Fruit fly (Drosophila melanogaster) whole organism, embryonic: ENCODE data around the gene CG8541.
A peak's percentile ranks its signal among the peaks of the same experiment; 100 is the strongest.

Experiments used
- Adf1 ChIP-seq: fragments of 200-800 bp; sonication (Bioruptor generic); IDR thresholded peaks from 2 replicates; pipeline ENCODE4 v1.3.6; 2022; ENCODE audit warnings: missing biosample characterization, missing genetic modification characterization
- Aef1 ChIP-seq: fragments of 200-800 bp; sonication (Bioruptor generic); IDR thresholded peaks from 3 replicates; pipeline ENCODE4 v1.3.6; 2022; ENCODE audit warnings: missing biosample characterization, missing genetic modification characterization
- Bteb2 ChIP-seq: fragments of 200-800 bp; sonication (Bioruptor generic); optimal IDR thresholded peaks from 2 replicates; lab custom pipeline; 2016; ENCODE audit warnings: missing biosample characterization, missing genetic modification characterization
- C15 ChIP-seq: fragments of 200-800 bp; sonication (Bioruptor generic); IDR thresholded peaks from 3 replicates; pipeline ENCODE4 v1.3.6; 2022; ENCODE audit warnings: missing biosample characterization, missing genetic modification characterization
- CG10321 ChIP-seq: fragments of 200-800 bp; sonication (Bioruptor generic); IDR thresholded peaks from 2 replicates; pipeline ENCODE4 v1.3.6; 2022; ENCODE audit warnings: missing biosample characterization, missing genetic modification characterization
- CG11247 ChIP-seq: fragments of 200-800 bp; sonication (Bioruptor generic); IDR thresholded peaks from 2 replicates; pipeline ENCODE4 v1.3.6; 2022; ENCODE audit warnings: missing biosample characterization, missing genetic modification characterization
- CG13424 ChIP-seq: fragments of 200-800 bp; sonication (Bioruptor generic); optimal IDR thresholded peaks from 2 replicates; lab custom pipeline; 2019; ENCODE audit warnings: missing biosample characterization, mild to moderate bottlenecking, missing genetic modification characterization, moderate library complexity
- CG13775 ChIP-seq: fragments of 200-800 bp; sonication (Bioruptor generic); optimal IDR thresholded peaks from 3 replicates; lab custom pipeline; 2017; ENCODE audit warnings: missing biosample characterization, mild to moderate bottlenecking, missing genetic modification characterization
- CG14667 ChIP-seq: fragments of 200-800 bp; sonication (Bioruptor generic); IDR thresholded peaks from 2 replicates; pipeline ENCODE4 v1.3.6; 2022; ENCODE audit warnings: missing biosample characterization, missing genetic modification characterization
- CG17912 ChIP-seq: fragments of 200-800 bp; sonication (Bioruptor generic); optimal IDR thresholded peaks from 2 replicates; lab custom pipeline; 2018; ENCODE audit warnings: missing biosample characterization, mild to moderate bottlenecking, missing genetic modification characterization
- CG2120 ChIP-seq: fragments of 200-800 bp; sonication (Bioruptor generic); optimal IDR thresholded peaks from 3 replicates; lab custom pipeline; 2016; ENCODE audit warnings: missing biosample characterization, missing genetic modification characterization
- CG2129 ChIP-seq: fragments of 200-800 bp; sonication (Bioruptor generic); IDR thresholded peaks from 2 replicates; pipeline ENCODE4 v1.3.6; 2022; ENCODE audit warnings: missing biosample characterization, missing genetic modification characterization; ENCODE audit not compliant: partially characterized antibody
- CG30431 ChIP-seq: fragments of 200-800 bp; sonication (Bioruptor generic); optimal IDR thresholded peaks from 2 replicates; lab custom pipeline; 2017; ENCODE audit warnings: missing biosample characterization, missing genetic modification characterization
- CG42726 ChIP-seq: fragments of 200-800 bp; sonication (Bioruptor generic); IDR thresholded peaks from 2 replicates; pipeline ENCODE4 v1.3.6; 2022; ENCODE audit warnings: missing biosample characterization, missing genetic modification characterization; ENCODE audit not compliant: partially characterized antibody
- CG4328 ChIP-seq: fragments of 200-800 bp; sonication (Bioruptor generic); optimal IDR thresholded peaks from 3 replicates; lab custom pipeline; 2017; ENCODE audit warnings: missing biosample characterization, missing genetic modification reagents, missing genetic modification characterization
- CG7372 ChIP-seq: fragments of 200-800 bp; sonication (Bioruptor generic); IDR thresholded peaks from 2 replicates; pipeline ENCODE4 v1.3.6; 2022; ENCODE audit warnings: missing biosample characterization, missing genetic modification characterization
- CHES-1-like ChIP-seq: fragments of 200-800 bp; sonication (Bioruptor generic); optimal IDR thresholded peaks from 2 replicates; lab custom pipeline; 2016; ENCODE audit warnings: missing biosample characterization, missing genetic modification characterization
- Dbx ChIP-seq: fragments of 200-800 bp; sonication (Bioruptor generic); IDR thresholded peaks from 3 replicates; pipeline ENCODE4 v1.3.6; 2022; ENCODE audit warnings: missing biosample characterization, missing genetic modification characterization
- Drgx ChIP-seq: fragments of 200-800 bp; sonication (Bioruptor generic); IDR thresholded peaks from 2 replicates; pipeline ENCODE4 v1.3.6; 2022; ENCODE audit warnings: missing biosample characterization, missing genetic modification characterization
- ERR ChIP-seq: fragments of 200-800 bp; sonication (Bioruptor generic); optimal IDR thresholded peaks from 2 replicates; lab custom pipeline; 2016; ENCODE audit warnings: missing biosample characterization, missing genetic modification characterization
- Eip74EF ChIP-seq, 2 experiments: fragments of 200-800 bp in 1 of 2; fragments of >200 bp in 1 of 2; sonication (Bioruptor generic) in 1 of 2; optimal IDR thresholded peaks; 2 replicates each; lab custom pipeline; 2017 to 2019; ENCODE audit warnings: missing biosample characterization in 2 of 2, missing genetic modification characterization in 2 of 2, mild to moderate bottlenecking in 1 of 2, moderate library complexity in 1 of 2
- Fer2 ChIP-seq: fragments of 200-800 bp; sonication (Bioruptor generic); optimal IDR thresholded peaks from 2 replicates; lab custom pipeline; 2018; ENCODE audit warnings: missing biosample characterization, mild to moderate bottlenecking, missing genetic modification characterization, moderate library complexity
- Fer3 ChIP-seq: fragments of 200-800 bp; sonication (Bioruptor generic); optimal IDR thresholded peaks from 2 replicates; lab custom pipeline; 2018; ENCODE audit warnings: missing biosample characterization, mild to moderate bottlenecking, missing genetic modification characterization, moderate library complexity
- HLH54F ChIP-seq: fragments of 200-800 bp; sonication (Bioruptor generic); optimal IDR thresholded peaks from 3 replicates; lab custom pipeline; 2016; ENCODE audit warnings: missing biosample characterization, missing genetic modification characterization
- Jarid2 ChIP-seq: fragments of 200-800 bp; sonication (Bioruptor generic); optimal IDR thresholded peaks from 3 replicates; lab custom pipeline; 2017; ENCODE audit warnings: mild to moderate bottlenecking, missing biosample characterization, missing genetic modification reagents, missing genetic modification characterization
- Mrtf ChIP-seq: fragments of 200-800 bp; sonication (Bioruptor generic); IDR thresholded peaks from 3 replicates; pipeline ENCODE4 v1.3.6; 2022; ENCODE audit warnings: missing biosample characterization, missing genetic modification characterization
- Optix ChIP-seq: fragments of 200-800 bp; sonication (Bioruptor generic); IDR thresholded peaks from 3 replicates; pipeline ENCODE4 v1.3.6; 2022; ENCODE audit warnings: missing biosample characterization, missing genetic modification characterization
- Ravus ChIP-seq: fragments of 200-800 bp; sonication (Bioruptor generic); IDR thresholded peaks from 2 replicates; pipeline ENCODE4 v1.3.6; 2022; ENCODE audit warnings: missing biosample characterization, missing genetic modification characterization
- Spps ChIP-seq: fragments of 200-800 bp; sonication (Bioruptor generic); optimal IDR thresholded peaks from 2 replicates; lab custom pipeline; 2018; ENCODE audit warnings: missing biosample characterization, mild to moderate bottlenecking, missing genetic modification characterization
- al ChIP-seq: fragments of 200-800 bp; sonication (Bioruptor generic); IDR thresholded peaks from 2 replicates; pipeline ENCODE4 v1.3.6; 2022; ENCODE audit warnings: missing biosample characterization, missing genetic modification characterization
- emc ChIP-seq: fragments of 200-800 bp; sonication (Bioruptor generic); optimal IDR thresholded peaks from 2 replicates; lab custom pipeline; 2016; ENCODE audit warnings: missing biosample characterization, missing genetic modification characterization
- en ChIP-seq: fragments of 200-800 bp; sonication (Bioruptor generic); optimal IDR thresholded peaks from 2 replicates; lab custom pipeline; 2016; ENCODE audit warnings: missing biosample characterization, missing genetic modification characterization
- gcm2 ChIP-seq: fragments of 200-800 bp; sonication (Bioruptor generic); optimal IDR thresholded peaks from 2 replicates; lab custom pipeline; 2016; ENCODE audit warnings: missing biosample characterization, missing genetic modification characterization
- gem ChIP-seq: fragments of 200-800 bp; sonication (Bioruptor generic); optimal IDR thresholded peaks from 2 replicates; lab custom pipeline; 2019; ENCODE audit warnings: missing biosample characterization, mild to moderate bottlenecking, missing genetic modification characterization, moderate library complexity
- ham ChIP-seq: fragments of 200-800 bp; sonication (Bioruptor generic); IDR thresholded peaks from 2 replicates; pipeline ENCODE4 v1.3.6; 2022; ENCODE audit warnings: missing biosample characterization, missing genetic modification characterization
- ken ChIP-seq: fragments of 200-800 bp; sonication (Bioruptor generic); IDR thresholded peaks from 3 replicates; pipeline ENCODE4 v1.3.6; 2022; ENCODE audit warnings: missing biosample characterization, missing genetic modification characterization
- knrl ChIP-seq: fragments of 200-800 bp; sonication (Bioruptor generic); IDR thresholded peaks from 3 replicates; pipeline ENCODE4 v1.3.6; 2022; ENCODE audit warnings: missing biosample characterization, missing genetic modification characterization; ENCODE audit not compliant: partially characterized antibody
- lola ChIP-seq, 3 experiments: fragments of >200 bp in 2 of 3; fragments of 200-800 bp in 1 of 3; sonication (Bioruptor generic) in 1 of 3; optimal IDR thresholded peaks; 2 replicates each; lab custom pipeline; 2017 to 2019; ENCODE audit warnings: missing biosample characterization in 3 of 3, missing genetic modification characterization in 3 of 3, mild to moderate bottlenecking in 1 of 3, moderate library complexity in 1 of 3
- mam ChIP-seq: fragments of 200-800 bp; sonication (Bioruptor generic); optimal IDR thresholded peaks from 3 replicates; lab custom pipeline; 2016; ENCODE audit warnings: missing biosample characterization, missing genetic modification characterization
- odd ChIP-seq: fragments of 200-800 bp; sonication (Bioruptor generic); optimal IDR thresholded peaks from 2 replicates; lab custom pipeline; 2017; ENCODE audit warnings: missing biosample characterization, mild to moderate bottlenecking, missing genetic modification characterization
- pan ChIP-seq, 4 experiments: fragments of >200 bp in 3 of 4; fragments of 200-800 bp in 1 of 4; sonication (Bioruptor generic) in 1 of 4; optimal IDR thresholded peaks in 3 of 4; IDR thresholded peaks in 1 of 4; 2 replicates each; pipeline versions ENCODE4 v1.3.6 to Lab custom; 2017 to 2022; ENCODE audit warnings: missing biosample characterization in 2 of 4, missing genetic modification characterization in 2 of 4, mixed read lengths in 1 of 4
- peb ChIP-seq: fragments of 200-800 bp; sonication (Bioruptor generic); IDR thresholded peaks from 2 replicates; pipeline ENCODE4 v1.3.6; 2022; ENCODE audit warnings: missing biosample characterization, missing genetic modification characterization
- ro ChIP-seq: fragments of 200-800 bp; sonication (Bioruptor generic); IDR thresholded peaks from 2 replicates; pipeline ENCODE4 v1.3.6; 2022; ENCODE audit warnings: missing biosample characterization, missing genetic modification characterization
- salm ChIP-seq: fragments of 200-800 bp; sonication (Bioruptor generic); optimal IDR thresholded peaks from 2 replicates; lab custom pipeline; 2018; ENCODE audit warnings: missing biosample characterization, mild to moderate bottlenecking, missing genetic modification characterization
- stwl ChIP-seq: fragments of 200-800 bp; sonication (Bioruptor generic); optimal IDR thresholded peaks from 3 replicates; lab custom pipeline; 2018; ENCODE audit warnings: missing biosample characterization, mild to moderate bottlenecking, missing genetic modification characterization, moderate library complexity
- tll ChIP-seq, 2 experiments: fragments of 200-800 bp in 1 of 2; fragments of >200 bp in 1 of 2; sonication (Bioruptor generic) in 1 of 2; optimal IDR thresholded peaks; 2 replicates each; lab custom pipeline; 2017 to 2019; ENCODE audit warnings: missing biosample characterization in 2 of 2, missing genetic modification characterization in 2 of 2, mild to moderate bottlenecking in 1 of 2, moderate library complexity in 1 of 2
- wor ChIP-seq: fragments of 200-800 bp; sonication (Bioruptor generic); IDR thresholded peaks from 2 replicates; pipeline ENCODE4 v1.3.6; 2022; ENCODE audit warnings: missing biosample characterization, missing genetic modification characterization

Gene CG8541

DNA sequence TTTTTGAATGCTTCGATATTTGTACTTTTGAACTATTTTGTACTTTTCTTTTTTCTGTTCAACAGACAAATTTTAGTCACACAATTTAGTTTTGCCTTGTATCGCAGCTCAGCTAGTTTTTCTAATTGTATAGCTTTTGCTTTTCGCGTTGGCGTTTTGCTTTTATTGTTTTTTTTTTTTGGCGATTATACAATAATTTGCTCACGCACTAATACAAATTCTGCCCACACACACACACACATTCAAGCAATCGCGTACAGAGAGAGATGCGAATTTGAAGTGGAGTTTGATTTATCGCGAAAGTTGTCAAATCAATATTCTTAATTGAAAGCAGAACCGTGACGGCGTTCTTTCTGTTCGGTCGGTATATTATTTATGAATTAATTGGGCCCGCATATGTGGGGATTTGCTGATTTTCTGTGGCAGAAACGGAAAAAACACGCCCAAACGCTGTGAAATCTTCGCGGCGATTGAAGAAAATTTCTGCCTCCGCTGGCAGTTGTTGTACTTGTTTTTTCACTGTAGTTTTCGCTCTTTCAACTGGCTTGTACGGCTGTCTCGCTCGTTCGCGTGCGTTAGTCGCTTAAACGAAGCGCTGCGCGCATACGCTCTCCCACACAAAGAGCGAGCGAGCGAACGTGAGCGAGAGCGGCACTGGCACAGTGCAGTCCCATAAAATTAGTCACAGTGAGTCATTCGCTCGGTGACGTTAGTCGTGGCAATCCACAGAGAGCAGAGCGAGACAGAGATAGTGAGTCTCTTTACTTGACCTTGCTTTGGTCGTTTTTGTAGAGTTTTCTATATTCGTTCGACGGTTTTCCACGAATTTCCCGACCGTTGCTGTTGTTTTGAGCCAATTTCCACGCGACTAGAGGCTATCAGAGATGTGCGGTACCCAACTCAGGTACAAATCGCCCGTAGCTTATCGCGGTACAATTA lies 36.4 kb upstream of the CG8541 start, which contains the start of gene Rac2 (continued):
- peak; percentile 60 for TF ChIP-seq stwl (tag; lab: Kevin White, UChicago)
- TF ChIP-seq CHES-1-like (GFP tag; lab: Kevin White, UChicago) = peak; percentile 14
- no peak for TF ChIP-seq al
- peak; percentile 38 for TF ChIP-seq CG2120 (GFP tag; lab: Kevin White, UChicago)
- peak; percentile 22 for TF ChIP-seq Drgx
- no peak for TF ChIP-seq HLH54F (GFP tag; lab: Kevin White, UChicago)
- no peak for TF ChIP-seq CG2129 (GFP tag; lab: Robert Waterston, UW)
- no peak for TF ChIP-seq Spps (tag; lab: Kevin White, UChicago)
- TF ChIP-seq CG10321 = peak; percentile 96
- TF ChIP-seq mam (GFP tag; lab: Kevin White, UChicago) = no peak
- 0 out of 3 replicates have a peak, but pooled peaks have one; percentile 19 for TF ChIP-seq Optix (GFP tag; lab: Robert Waterston, UW)
- no peak for TF ChIP-seq en (GFP tag; lab: Kevin White, UChicago)
- TF ChIP-seq gem (tag; lab: Kevin White, UChicago) = peak; percentile 2
- no peak for TF ChIP-seq ham (GFP tag; lab: Robert Waterston, UW)
- TF ChIP-seq Aef1 (GFP tag; lab: Robert Waterston, UW) = peak; percentile 74
- TF ChIP-seq lola (GFP tag; optimal IDR thresholded peaks at IDR 0.05; lab: Kevin White, UChicago) = no peak
- peak; percentile 7 for TF ChIP-seq salm (tag; lab: Kevin White, UChicago)
- no peak for TF ChIP-seq ro
- TF ChIP-seq pan (optimal IDR thresholded peaks at IDR 0.05; lab: Kevin White, UChicago) = no peak
- peak in 1 of 2 experiments; percentile 16 for TF ChIP-seq pan (GFP tag; optimal IDR thresholded peaks at IDR 0.05 in 1 of 2, IDR thresholded peaks at IDR 0.05 in 1 of 2)
- peak; percentile 66 for TF ChIP-seq Jarid2
- TF ChIP-seq odd = peak; percentile 22
- TF ChIP-seq emc (GFP tag; lab: Kevin White, UChicago) = no peak
- no peak for TF ChIP-seq CG13775
- TF ChIP-seq peb (GFP tag; lab: Robert Waterston, UW) = no peak
- peak; percentile 65 for TF ChIP-seq Adf1 (GFP tag; lab: Robert Waterston, UW)
- no peak for TF ChIP-seq CG30431 (GFP tag; lab: Kevin White, UChicago)
- no peak for TF ChIP-seq CG13424 (tag; lab: Kevin White, UChicago)
- TF ChIP-seq gcm2 (GFP tag; lab: Kevin White, UChicago) = no peak
- TF ChIP-seq Fer3 = no peak
- no peak for TF ChIP-seq C15 (GFP tag; lab: Robert Waterston, UW)
- TF ChIP-seq CG17912 (GFP tag; lab: Kevin White, UChicago) = no peak
- 0 out of 2 replicates have a peak, but pooled peaks have one; percentile 4 for TF ChIP-seq CG11247 (GFP tag; lab: Robert Waterston, UW)
- TF ChIP-seq Dbx (GFP tag; lab: Robert Waterston, UW) = peak; percentile 53; the same call in 1 of the 3 replicates
- TF ChIP-seq CG42726 = 0 out of 2 replicates have a peak, but pooled peaks have one; percentile 18
- peak in 1 of 2 experiments; percentile 23 for TF ChIP-seq Eip74EF (GFP tag; optimal IDR thresholded peaks at IDR 0.05; lab: Kevin White, UChicago)
- TF ChIP-seq Ravus (GFP tag; lab: Robert Waterston, UW) = no peak
- TF ChIP-seq CG4328 (GFP tag; lab: Kevin White, UChicago) = no peak
- TF ChIP-seq wor (GFP tag; lab: Robert Waterston, UW) = no peak
- TF ChIP-seq CG14667 (GFP tag; lab: Robert Waterston, UW) = no peak
- peak; percentile 36 for TF ChIP-seq Bteb2
- TF ChIP-seq CG7372 (GFP tag; lab: Robert Waterston, UW) = no peak
- TF ChIP-seq tll (GFP tag; optimal IDR thresholded peaks at IDR 0.05; lab: Kevin White, UChicago) = peak in 1 of 2 experiments; percentile 95
- 0 out of 3 replicates have a peak, but pooled peaks have one; percentile 4 for TF ChIP-seq ken (GFP tag; lab: Robert Waterston, UW)
- TF ChIP-seq Fer2 (tag; lab: Kevin White, UChicago) = no peak
- TF ChIP-seq Mrtf (GFP tag; lab: Robert Waterston, UW) = no peak
- TF ChIP-seq ERR (GFP tag; lab: Kevin White, UChicago) = peak; percentile 46
- TF ChIP-seq knrl (GFP tag; lab: Robert Waterston, UW) = peak; percentile 13; the same call in 1 of the 3 replicates
